Fruit fly (Drosophila melanogaster): ENCODE measurements around the gene CG12104.
A peak's percentile ranks its signal among the peaks of the same experiment; 100 is the strongest.

Gene CG12104

dm6 chr3L:1579169-1579853 is 23.2 kb downstream of the CG12104 start (continued):
- TF ChIP-seq Ets21C (GFP tag; optimal IDR thresholded peaks at IDR 0.05) (no peak), CG6276 (GFP tag; optimal IDR thresholded peaks at IDR 0.05) (no peak), CG10669 (GFP tag; optimal IDR thresholded peaks at IDR 0.05) (peak; percentile 39), salr (GFP tag; optimal IDR thresholded peaks at IDR 0.05) (peak in 1 of 2 experiments; percentile 16), spab (GFP tag; optimal IDR thresholded peaks at IDR 0.05) (peak; percentile 18), esn (GFP tag; optimal IDR thresholded peaks at IDR 0.05) (peak; percentile 41), CG3032 (tag; optimal IDR thresholded peaks at IDR 0.05) (peak; percentile 12), CG11762 (GFP tag; optimal IDR thresholded peaks at IDR 0.05; ENCODE audit: insufficient read depth) (peak; percentile 10), CG11902 (GFP tag; optimal IDR thresholded peaks at IDR 0.05) (no peak), Sox102F (GFP tag; optimal IDR thresholded peaks at IDR 0.05) (peak; percentile 37), CG9139 (GFP tag; optimal IDR thresholded peaks at IDR 0.05) (no peak), Eip93F (GFP tag; optimal IDR thresholded peaks at IDR 0.05) (no peak), CG6808 (GFP tag; optimal IDR thresholded peaks at IDR 0.05) (no peak), acj6 (GFP tag; optimal IDR thresholded peaks at IDR 0.05) (peak; percentile 29), CG7368 (GFP tag; optimal IDR thresholded peaks at IDR 0.05) (peak; percentile 40), vri (GFP tag; optimal IDR thresholded peaks at IDR 0.05) (peak; percentile 20), Hr38 (GFP tag; optimal IDR thresholded peaks at IDR 0.05) (no peak), fd59A (GFP tag; optimal IDR thresholded peaks at IDR 0.05) (no peak), CG15336 (GFP tag; IDR thresholded peaks at IDR 0.05) (peak; percentile 36; the same call in 1 of the 2 replicates), CG34406 (GFP tag; optimal IDR thresholded peaks at IDR 0.05) (peak; percentile 41), CG6854 (GFP tag; optimal IDR thresholded peaks at IDR 0.05) (no peak)

- no peak for TF ChIP-seq CG8319 (GFP tag; optimal IDR thresholded peaks at IDR 0.05)
- no peak for TF ChIP-seq Lpt (GFP tag; optimal IDR thresholded peaks at IDR 0.05)
- TF ChIP-seq dsx (GFP tag; optimal IDR thresholded peaks at IDR 0.05; ENCODE audit: poor library complexity, severe bottlenecking): no peak
- TF ChIP-seq CG15336 (GFP tag; IDR thresholded peaks at IDR 0.05): no peak
- TF ChIP-seq cyc (GFP tag; optimal IDR thresholded peaks at IDR 0.05): no peak
- TF ChIP-seq Eip78C (GFP tag): peak; percentile 52
- no peak for TF ChIP-seq dac (GFP tag; optimal IDR thresholded peaks at IDR 0.05)
- no peak for TF ChIP-seq spab (GFP tag; optimal IDR thresholded peaks at IDR 0.05)
- TF ChIP-seq lz (GFP tag; optimal IDR thresholded peaks at IDR 0.05): no peak
- TF ChIP-seq fd85E (GFP tag; optimal IDR thresholded peaks at IDR 0.05): no peak
- TF ChIP-seq ss (GFP tag; optimal IDR thresholded peaks at IDR 0.05): no peak
- no peak for TF ChIP-seq CG6808 (GFP tag; optimal IDR thresholded peaks at IDR 0.05)
- no peak for TF ChIP-seq vri (GFP tag; optimal IDR thresholded peaks at IDR 0.05)
- no peak for TF ChIP-seq Smox (GFP tag; optimal IDR thresholded peaks at IDR 0.05)
- peak; percentile 33; the same call in 1 of the 3 replicates for TF ChIP-seq CG6163 (GFP tag; IDR thresholded peaks at IDR 0.05)
- no peak for TF ChIP-seq CG16779 (tag; optimal IDR thresholded peaks at IDR 0.05)
- TF ChIP-seq pdm3 (GFP tag; optimal IDR thresholded peaks at IDR 0.05): no peak
- no peak for TF ChIP-seq CG32006 (GFP tag; optimal IDR thresholded peaks at IDR 0.05)
- TF ChIP-seq CG6276 (GFP tag; optimal IDR thresholded peaks at IDR 0.05): no peak
- peak; percentile 5 for TF ChIP-seq CG3919 (GFP tag; optimal IDR thresholded peaks at IDR 0.05)
- TF ChIP-seq CG8632 (GFP tag; optimal IDR thresholded peaks at IDR 0.05): no peak
- no peak for TF ChIP-seq topi (GFP tag; optimal IDR thresholded peaks at IDR 0.05)
- TF ChIP-seq fd59A (GFP tag; optimal IDR thresholded peaks at IDR 0.05): no peak
- TF ChIP-seq Eip75B (GFP tag; optimal IDR thresholded peaks at IDR 0.05): no peak
- peak; percentile 61 for TF ChIP-seq svp (GFP tag)
- TF ChIP-seq acj6 (GFP tag; optimal IDR thresholded peaks at IDR 0.05): no peak
- no peak for TF ChIP-seq Hr39 (GFP tag; optimal IDR thresholded peaks at IDR 0.05)
- TF ChIP-seq Hr4 (GFP tag; optimal IDR thresholded peaks at IDR 0.05): peak; percentile 1
- no peak for TF ChIP-seq Ets21C (GFP tag; optimal IDR thresholded peaks at IDR 0.05)
- TF ChIP-seq Ets96B (tag; optimal IDR thresholded peaks at IDR 0.05): no peak
- no peak for TF ChIP-seq CG11902 (GFP tag; optimal IDR thresholded peaks at IDR 0.05)
- no peak for TF ChIP-seq CG10631 (GFP tag; optimal IDR thresholded peaks at IDR 0.05)
- TF ChIP-seq CG4318 (GFP tag; optimal IDR thresholded peaks at IDR 0.05): no peak
- no peak for TF ChIP-seq CG1621 (tag; optimal IDR thresholded peaks at IDR 0.05)
- no peak for TF ChIP-seq CG9139 (GFP tag; optimal IDR thresholded peaks at IDR 0.05)
- TF ChIP-seq CG11294 (GFP tag; IDR thresholded peaks at IDR 0.05): no peak
- TF ChIP-seq eg (GFP tag; IDR thresholded peaks at IDR 0.05): no peak
These were observed 24.0 kb downstream of the CG12104 start for dm6 chr3L:1578391-1578948.
